Worm (Caenorhabditis elegans) whole organism, L2 larva: Measurements from ENCODE around the gene cpg-1.

Experiments
- ZK546.5 ChIP-seq: sonication (generic microtip); optimal IDR thresholded peaks from 2 replicates; lab custom pipeline; 2017; ENCODE audit warnings: missing biosample characterization, missing genetic modification characterization
- nhr-11 ChIP-seq: fragments of 150-350 bp; optimal IDR thresholded peaks from 2 replicates; lab custom pipeline; 2014; ENCODE audit warnings: missing biosample characterization, missing genetic modification characterization
- nhr-12 ChIP-seq: fragments of 150-350 bp; optimal IDR thresholded peaks from 2 replicates; lab custom pipeline; 2014; ENCODE audit warnings: missing biosample characterization, missing genetic modification characterization
- nhr-129 ChIP-seq: fragments of 150-350 bp; optimal IDR thresholded peaks from 2 replicates; lab custom pipeline; 2014; ENCODE audit warnings: missing biosample characterization, missing genetic modification characterization
- nhr-237 ChIP-seq: fragments of 150-350 bp; optimal IDR thresholded peaks from 2 replicates; lab custom pipeline; 2014; ENCODE audit warnings: missing biosample characterization, missing genetic modification characterization
- snpc-4 ChIP-seq: fragments of 150-350 bp; optimal IDR thresholded peaks from 2 replicates; lab custom pipeline; 2014; ENCODE audit warnings: missing biosample characterization, missing genetic modification characterization
- unc-62 ChIP-seq: fragments of 150-350 bp; optimal IDR thresholded peaks from 2 replicates; lab custom pipeline; 2014; ENCODE audit warnings: missing biosample characterization, missing genetic modification reagents, missing genetic modification characterization
- ztf-1 ChIP-seq: fragments of 200-800 bp; sonication (Bioruptor generic); conservative IDR thresholded peaks from 2 replicates; pipeline ENCODE4 v1.3.6; 2022; ENCODE audit warnings: missing genetic modification characterization, missing compliant biosample characterization
- ztf-11 ChIP-seq: sonication (generic microtip); optimal IDR thresholded peaks from 2 replicates; lab custom pipeline; 2017; ENCODE audit warnings: missing biosample characterization, missing genetic modification characterization
- ztf-4 ChIP-seq: fragments of 150-350 bp; optimal IDR thresholded peaks from 2 replicates; lab custom pipeline; 2014; ENCODE audit warnings: missing biosample characterization, missing genetic modification characterization

DNA sequence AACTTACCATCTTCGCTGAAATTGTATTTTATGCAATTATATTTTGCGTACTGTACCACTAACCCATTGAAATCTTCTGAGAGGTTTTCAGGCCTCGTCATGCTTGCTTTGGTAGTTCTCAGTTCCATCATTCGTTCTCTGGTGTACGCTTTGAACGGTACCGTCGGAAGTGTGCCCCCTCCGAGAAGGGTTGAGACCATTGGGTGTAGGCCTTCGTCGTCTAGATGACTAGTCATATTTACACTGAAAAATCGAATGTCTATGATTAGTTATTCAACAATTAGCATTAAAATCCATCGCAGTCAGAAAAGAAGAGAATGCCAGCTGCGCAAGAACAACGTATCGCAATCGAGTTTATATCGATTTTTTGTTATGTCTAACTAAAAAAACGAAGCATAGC is 14.3 kb upstream of the cpg-1 start, which contains the start of gene ifet-1:
- TF ChIP-seq nhr-129 (tag; lab: Kevin White, UChicago) (no peak), nhr-237 (tag; lab: Kevin White, UChicago) (no peak), nhr-11 (tag; lab: Kevin White, UChicago) (no peak), ztf-11 (tag; lab: Kevin White, UChicago) (no peak), snpc-4 (no peak), ZK546.5 (tag; lab: Kevin White, UChicago) (no peak), ztf-4 (tag; lab: Kevin White, UChicago) (no peak), ztf-1 (GFP tag; lab: Robert Waterston, UW) (no peak), nhr-12 (tag; lab: Kevin White, UChicago) (no peak), unc-62 (GFP tag; lab: Kevin White, UChicago) (no peak)
